Worm (Caenorhabditis elegans) whole organism, early embryonic: ENCODE data around the gene lgc-1.

Source experiments
- F13C5.2 ChIP-seq: sonication (generic microtip); optimal IDR thresholded peaks from 2 replicates; lab custom pipeline; 2017; ENCODE audit warnings: mild to moderate bottlenecking, missing genetic modification characterization, inconsistent platforms, missing compliant biosample characterization
- ama-1 ChIP-seq: fragments of 150-350 bp; optimal IDR thresholded peaks from 2 replicates; lab custom pipeline; 2014
- pes-1 ChIP-seq: fragments of 200-800 bp; sonication (Bioruptor generic); IDR thresholded peaks from 2 replicates; pipeline ENCODE4 v1.3.6; 2022; ENCODE audit warnings: missing genetic modification reagents, missing genetic modification characterization, missing compliant biosample characterization
- tbx-11 ChIP-seq: fragments of 200-800 bp; sonication (Bioruptor generic); IDR thresholded peaks from 2 replicates; pipeline ENCODE4 v1.3.6; 2022; ENCODE audit warnings: missing genetic modification characterization, missing compliant biosample characterization

- TF ChIP-seq pes-1, result no peak
- TF ChIP-seq tbx-11, result no peak
- no peak for TF ChIP-seq F13C5.2 (tag; lab: Kevin White, UChicago)
- no peak for TF ChIP-seq ama-1
Measured at ce11 chrV:4116071-4116470, 18.8 kb upstream of the lgc-1 start, which contains the start of gene T05B4.8.
